Worm (Caenorhabditis elegans): ENCODE measurements around the gene tbb-4.

Gene tbb-4

DNA sequence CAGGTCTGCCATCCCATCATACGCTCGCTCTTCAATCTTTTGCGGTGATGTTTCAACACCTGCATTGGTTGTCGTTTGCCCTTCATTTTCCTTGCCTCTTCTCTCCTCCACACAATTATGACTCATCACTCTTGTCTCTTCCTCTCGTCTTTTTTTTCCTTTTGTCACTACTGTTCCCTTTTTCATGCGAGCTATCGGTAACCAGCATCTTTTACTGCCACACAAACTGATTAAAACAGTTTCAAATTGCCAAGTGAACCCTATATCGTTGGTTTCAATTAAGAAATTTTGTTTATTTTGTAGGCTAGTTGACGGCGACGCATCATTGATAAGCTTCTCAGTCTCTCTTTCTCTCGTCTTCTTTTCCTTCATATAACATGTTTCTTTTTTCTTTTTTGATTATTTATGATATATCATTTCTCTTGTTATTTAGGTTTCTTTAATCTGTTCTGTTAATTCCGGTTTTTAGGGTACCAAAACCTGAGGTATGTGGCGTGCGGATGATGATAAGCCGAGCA is 9.5 kb upstream of the tbb-4 start, which contains the start of gene ZK899.1:
TSS of gene ZK899.1 (plus strand) at position 468 of the 518 bp plus-strand sequence.
- TF ChIP-seq elt-2 (tag; optimal IDR thresholded peaks at IDR 0.05) = peak; percentile 91
- no peak for TF ChIP-seq eor-1 (tag; optimal IDR thresholded peaks at IDR 0.05)
- peak; percentile 51 for TF ChIP-seq fos-1 (tag; optimal IDR thresholded peaks at IDR 0.05)
- TF ChIP-seq pqm-1 (tag; optimal IDR thresholded peaks at IDR 0.05) = peak; percentile 54
- TF ChIP-seq jun-1 (tag; optimal IDR thresholded peaks at IDR 0.05) = peak; percentile 82
- TF ChIP-seq nhr-23 (tag; optimal IDR thresholded peaks at IDR 0.05) = no peak

ce11 chrX:9443871-9444270 is 7.2 kb upstream of the tbb-4 start:
- TF ChIP-seq fkh-10 (GFP tag; optimal IDR thresholded peaks at IDR 0.05) (peak; percentile 4), nhr-28 (tag; optimal IDR thresholded peaks at IDR 0.05) (no peak), aly-2 (tag; optimal IDR thresholded peaks at IDR 0.05) (no peak)

- TF ChIP-seq nhr-237 (tag; optimal IDR thresholded peaks at IDR 0.05) (no peak), nhr-11 (tag; optimal IDR thresholded peaks at IDR 0.05) (no peak), ztf-4 (tag; optimal IDR thresholded peaks at IDR 0.05) (no peak), fkh-2 (tag; optimal IDR thresholded peaks at IDR 0.05) (peak; percentile 1), elt-3 (tag; optimal IDR thresholded peaks at IDR 0.05) (no peak), ceh-28 (tag; optimal IDR thresholded peaks at IDR 0.05) (no peak), sea-2 (GFP tag; optimal IDR thresholded peaks at IDR 0.05) (no peak), ztf-11 (tag; optimal IDR thresholded peaks at IDR 0.05) (no peak), ceh-16 (tag; optimal IDR thresholded peaks at IDR 0.05) (no peak), hmg-11 (tag; optimal IDR thresholded peaks at IDR 0.05) (peak; percentile 77), jun-1 (tag; optimal IDR thresholded peaks at IDR 0.05) (peak; percentile 50), nhr-23 (tag; optimal IDR thresholded peaks at IDR 0.05) (peak; percentile 77), mml-1 (tag; optimal IDR thresholded peaks at IDR 0.05) (no peak), mdl-1 (tag; optimal IDR thresholded peaks at IDR 0.05) (no peak), fos-1 (tag; optimal IDR thresholded peaks at IDR 0.05) (peak; percentile 33), eor-1 (tag; optimal IDR thresholded peaks at IDR 0.05) (no peak), elt-1 (tag; optimal IDR thresholded peaks at IDR 0.05) (no peak), nfya-1 (tag; optimal IDR thresholded peaks at IDR 0.05; ENCODE audit: insufficient read depth) (peak; percentile 77), nhr-12 (tag; optimal IDR thresholded peaks at IDR 0.05) (no peak), snpc-4 (tag; optimal IDR thresholded peaks at IDR 0.05) (peak; percentile 30), nhr-67 (tag; optimal IDR thresholded peaks at IDR 0.05) (no peak), lin-39 (tag; optimal IDR thresholded peaks at IDR 0.05) (peak; percentile 73), lsy-12 (tag; optimal IDR thresholded peaks at IDR 0.05) (no peak), tbx-2 (tag; optimal IDR thresholded peaks at IDR 0.05) (no peak), nhr-28 (tag; optimal IDR thresholded peaks at IDR 0.05) (no peak), egl-5 (tag; optimal IDR thresholded peaks at IDR 0.05) (peak; percentile 67), nhr-77 (tag; optimal IDR thresholded peaks at IDR 0.05) (no peak), zag-1 (tag; optimal IDR thresholded peaks at IDR 0.05) (no peak), unc-39 (tag; optimal IDR thresholded peaks at IDR 0.05) (no peak), R02D3.7 (tag; optimal IDR thresholded peaks at IDR 0.05) (peak; percentile 70), fkh-10 (GFP tag; optimal IDR thresholded peaks at IDR 0.05) (no peak), lin-15B (tag; optimal IDR thresholded peaks at IDR 0.05) (peak; percentile 18), pqm-1 (tag; optimal IDR thresholded peaks at IDR 0.05) (peak; percentile 74), skn-1 (tag; optimal IDR thresholded peaks at IDR 0.05) (peak; percentile 45), ceh-9 (tag; optimal IDR thresholded peaks at IDR 0.05) (no peak), pha-4 (tag; optimal IDR thresholded peaks at IDR 0.05) (peak; percentile 83), egl-27 (tag; optimal IDR thresholded peaks at IDR 0.05) (peak; percentile 21), ZK546.5 (tag; optimal IDR thresholded peaks at IDR 0.05) (no peak), daf-12 (tag; optimal IDR thresholded peaks at IDR 0.05) (no peak), ceh-82 (tag; optimal IDR thresholded peaks at IDR 0.05) (no peak), nhr-25 (tag; optimal IDR thresholded peaks at IDR 0.05) (peak; percentile 84), aly-2 (tag; optimal IDR thresholded peaks at IDR 0.05) (no peak), nhr-76 (tag; optimal IDR thresholded peaks at IDR 0.05) (no peak), elt-2 (tag; optimal IDR thresholded peaks at IDR 0.05) (peak; percentile 59), nhr-43 (tag; optimal IDR thresholded peaks at IDR 0.05; ENCODE audit: poor library complexity, severe bottlenecking) (no peak), unc-62 (GFP tag; optimal IDR thresholded peaks at IDR 0.05) (no peak), ama-1 (optimal IDR thresholded peaks at IDR 0.05) (no peak)
Observed at ce11 chrX:9441512-9441911, 4.8 kb upstream of the tbb-4 start, which contains the start of gene memb-1. memb-1 (minus strand) TSS chrX:9441571.
